Worm (Caenorhabditis elegans) whole organism, L1 larva: Measurements from ENCODE around the gene F58F12.4.

Source experiments
- lin-15B ChIP-seq: fragments of 150-350 bp; sonication (generic microtip); optimal IDR thresholded peaks from 3 replicates; lab custom pipeline; 2014; ENCODE audit warnings: missing biosample characterization, missing genetic modification characterization
- pqm-1 ChIP-seq: sonication (generic microtip); optimal IDR thresholded peaks from 3 replicates; lab custom pipeline; 2017; ENCODE audit warnings: missing biosample characterization, missing genetic modification characterization
- skn-1 ChIP-seq: fragments of 150-350 bp; optimal IDR thresholded peaks from 2 replicates; lab custom pipeline; 2014; ENCODE audit warnings: missing biosample characterization, missing genetic modification characterization
- snpc-4 ChIP-seq: fragments of 150-350 bp; optimal IDR thresholded peaks from 2 replicates; lab custom pipeline; 2014; ENCODE audit warnings: missing biosample characterization, missing genetic modification characterization
- sptf-1 ChIP-seq: fragments of 150-350 bp; optimal IDR thresholded peaks from 2 replicates; lab custom pipeline; 2014; ENCODE audit warnings: missing biosample characterization, missing genetic modification characterization
- swsn-7 ChIP-seq: sonication (generic microtip); optimal IDR thresholded peaks from 2 replicates; lab custom pipeline; 2016; ENCODE audit warnings: missing genetic modification characterization, missing compliant biosample characterization
- unc-130 ChIP-seq: fragments of 150-350 bp; optimal IDR thresholded peaks from 2 replicates; lab custom pipeline; 2017; ENCODE audit warnings: missing biosample characterization, missing genetic modification characterization, inconsistent platforms
- zip-4 ChIP-seq: fragments of 200-800 bp; sonication (Bioruptor generic); optimal IDR thresholded peaks from 2 replicates; lab custom pipeline; 2018; ENCODE audit warnings: mild to moderate bottlenecking, missing genetic modification characterization, moderate library complexity, missing compliant biosample characterization

DNA sequence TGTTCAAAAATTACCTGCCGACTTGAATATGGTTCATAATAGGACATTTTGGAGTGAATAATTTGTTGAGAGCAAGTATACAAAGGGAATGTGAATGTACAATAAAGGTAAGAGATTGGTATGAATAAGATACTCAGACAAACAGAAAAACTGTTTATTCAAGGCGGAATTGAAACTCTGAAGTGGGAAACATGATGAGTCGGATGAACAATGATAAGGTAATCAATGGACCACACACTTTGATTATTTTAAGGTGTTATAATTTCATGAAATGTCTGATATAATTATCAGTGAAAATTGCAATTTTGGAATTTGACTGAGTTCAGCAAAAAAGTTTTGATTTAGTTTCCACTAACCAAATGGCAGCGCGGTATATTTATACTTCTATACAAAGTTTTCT, 47.1 kb upstream of the F58F12.4 start:
- TF ChIP-seq zip-4 (GFP tag; lab: Kevin White, UChicago) (no peak), sptf-1 (tag; lab: Kevin White, UChicago) (no peak), skn-1 (tag; lab: Kevin White, UChicago) (no peak), snpc-4 (tag; lab: Kevin White, UChicago) (no peak), pqm-1 (tag; lab: Kevin White, UChicago) (no peak), swsn-7 (tag; lab: Kevin White, UChicago) (no peak), lin-15B (tag; lab: Kevin White, UChicago) (no peak), unc-130 (tag; lab: Kevin White, UChicago) (no peak)
